Worm (Caenorhabditis elegans) whole organism, L4 larva: ENCODE data around the gene K03A11.6.

Source experiments
- F44E2.7 ChIP-seq: fragments of 200-800 bp; sonication (Bioruptor generic); IDR thresholded peaks from 2 replicates; pipeline ENCODE4 v2.1.2; 2022; ENCODE audit warnings: missing genetic modification characterization, missing compliant biosample characterization
- T20F7.1 ChIP-seq: fragments of 200-800 bp; sonication (Bioruptor generic); optimal IDR thresholded peaks from 2 replicates; lab custom pipeline; 2018; ENCODE audit warnings: mild to moderate bottlenecking, missing genetic modification characterization, missing compliant biosample characterization
- T26A8.4 ChIP-seq: fragments of 200-800 bp; sonication (Bioruptor generic); IDR thresholded peaks from 2 replicates; pipeline ENCODE4 v1.3.6; 2022; ENCODE audit warnings: missing genetic modification characterization, missing compliant biosample characterization
- Y105C5A.15 ChIP-seq: fragments of 200-800 bp; sonication (Bioruptor generic); IDR thresholded peaks from 2 replicates; pipeline ENCODE4 v1.3.6; 2022; ENCODE audit warnings: missing genetic modification characterization, missing compliant biosample characterization
- aha-1 ChIP-seq: fragments of 150-350 bp; peaks from one replicate; lab custom pipeline; 2014; ENCODE audit warnings: missing biosample characterization, missing genetic modification characterization
- aly-2 ChIP-seq: sonication (generic microtip); optimal IDR thresholded peaks from 2 replicates; lab custom pipeline; 2018; ENCODE audit warnings: missing biosample characterization, missing genetic modification characterization
- ama-1 ChIP-seq: fragments of 150-350 bp; optimal IDR thresholded peaks from 2 replicates; lab custom pipeline; 2014; ENCODE audit warnings: inconsistent platforms, mixed read lengths
- ceh-62 ChIP-seq: sonication (generic microtip); optimal IDR thresholded peaks from 2 replicates; lab custom pipeline; 2017; ENCODE audit warnings: missing biosample characterization, missing genetic modification characterization
- ceh-82 ChIP-seq: sonication (generic microtip); optimal IDR thresholded peaks from 2 replicates; lab custom pipeline; 2017; ENCODE audit warnings: missing biosample characterization, missing genetic modification characterization
- dmd-6 ChIP-seq: fragments of 200-800 bp; sonication (Bioruptor generic); IDR thresholded peaks from 2 replicates; pipeline ENCODE4 v1.3.6; 2022; ENCODE audit warnings: missing genetic modification reagents, missing genetic modification characterization, missing compliant biosample characterization
- dmd-9 ChIP-seq: fragments of 200-800 bp; sonication (Bioruptor generic); IDR thresholded peaks from 2 replicates; pipeline ENCODE4 v1.3.6; 2022; ENCODE audit warnings: missing genetic modification reagents, missing genetic modification characterization, missing compliant biosample characterization
- dpl-1 ChIP-seq: fragments of 150-350 bp; optimal IDR thresholded peaks from 2 replicates; lab custom pipeline; 2014; ENCODE audit warnings: missing biosample characterization, missing genetic modification reagents, missing genetic modification characterization
- fkh-10 ChIP-seq: fragments of 150-350 bp; optimal IDR thresholded peaks from 2 replicates; lab custom pipeline; 2014; ENCODE audit warnings: missing biosample characterization, missing genetic modification reagents, missing genetic modification characterization
- hlh-30 ChIP-seq: sonication (generic microtip); optimal IDR thresholded peaks from 2 replicates; lab custom pipeline; 2017; ENCODE audit warnings: antibody characterized with exemption, mild to moderate bottlenecking, missing genetic modification characterization, missing compliant biosample characterization; ENCODE audit not compliant: insufficient read depth
- lim-7 ChIP-seq: fragments of 200-800 bp; sonication (Bioruptor generic); IDR thresholded peaks from 2 replicates; pipeline ENCODE4 v1.3.6; 2022; ENCODE audit warnings: missing genetic modification characterization, missing compliant biosample characterization
- lin-15B ChIP-seq: fragments of 150-350 bp; sonication (generic microtip); optimal IDR thresholded peaks from 3 replicates; lab custom pipeline; 2014; ENCODE audit warnings: missing biosample characterization, missing genetic modification characterization
- lin-39 ChIP-seq: fragments of 150-350 bp; optimal IDR thresholded peaks from 2 replicates; lab custom pipeline; 2014; ENCODE audit warnings: missing biosample characterization, missing genetic modification reagents, missing genetic modification characterization
- mep-1 ChIP-seq: fragments of 150-350 bp; sonication (generic microtip); optimal IDR thresholded peaks from 3 replicates; lab custom pipeline; 2014; ENCODE audit warnings: missing biosample characterization, missing genetic modification characterization
- mxl-3 ChIP-seq: fragments of 200-800 bp; sonication (Bioruptor generic); optimal IDR thresholded peaks from 2 replicates; lab custom pipeline; 2018; ENCODE audit warnings: mild to moderate bottlenecking, missing genetic modification characterization, missing compliant biosample characterization
- nhr-10 ChIP-seq: fragments of 150-350 bp; optimal IDR thresholded peaks from 2 replicates; lab custom pipeline; 2014; ENCODE audit warnings: missing biosample characterization, missing genetic modification characterization
- nhr-25 ChIP-seq: sonication (generic microtip); optimal IDR thresholded peaks from 2 replicates; lab custom pipeline; 2017; ENCODE audit warnings: missing genetic modification characterization, mild to moderate bottlenecking, missing compliant biosample characterization, antibody characterized with exemption, moderate library complexity, borderline replicate concordance; ENCODE audit not compliant: insufficient read depth
- nhr-28 ChIP-seq: fragments of 150-350 bp; optimal IDR thresholded peaks from 2 replicates; lab custom pipeline; 2014; ENCODE audit warnings: missing biosample characterization, missing genetic modification characterization
- nhr-76 ChIP-seq: fragments of 150-350 bp; optimal IDR thresholded peaks from 2 replicates; lab custom pipeline; 2014; ENCODE audit warnings: missing biosample characterization, missing genetic modification characterization
- nhr-77 ChIP-seq: fragments of 150-350 bp; optimal IDR thresholded peaks from 2 replicates; lab custom pipeline; 2014; ENCODE audit warnings: missing biosample characterization, missing genetic modification characterization
- php-3 ChIP-seq: fragments of 200-800 bp; sonication (Bioruptor generic); IDR thresholded peaks from 2 replicates; pipeline ENCODE4 v1.3.6; 2022; ENCODE audit warnings: missing genetic modification reagents, missing genetic modification characterization, missing compliant biosample characterization
- rbr-2 ChIP-seq: sonication (generic microtip); optimal IDR thresholded peaks from 2 replicates; lab custom pipeline; 2016; ENCODE audit warnings: missing genotype, missing genetic modification characterization, missing compliant biosample characterization
- spr-3 ChIP-seq: fragments of 200-800 bp; sonication (Bioruptor generic); optimal IDR thresholded peaks from 2 replicates; lab custom pipeline; 2018; ENCODE audit warnings: mild to moderate bottlenecking, missing genetic modification characterization, missing compliant biosample characterization
- tra-1 ChIP-seq: fragments of 200-800 bp; sonication (Bioruptor generic); IDR thresholded peaks from 2 replicates; pipeline ENCODE4 v1.3.6; 2022; ENCODE audit warnings: missing genetic modification reagents, missing genetic modification characterization, missing compliant biosample characterization
- unc-62 ChIP-seq, 3 experiments: fragments of 150-350 bp in 1 of 3; sonication (generic microtip); optimal IDR thresholded peaks in 2 of 3; peaks in 1 of 3; 1 replicate in 1 of 3; 2 replicates in 2 of 3; lab custom pipeline; 2014 to 2017; ENCODE audit warnings: missing biosample characterization in 3 of 3, missing genetic modification characterization in 3 of 3, missing genetic modification reagents in 3 of 3, missing genotype in 1 of 3
- vab-7 ChIP-seq: fragments of 200-800 bp; sonication (Bioruptor generic); IDR thresholded peaks from 2 replicates; pipeline ENCODE4 v1.3.6; 2022; ENCODE audit warnings: missing genetic modification reagents, missing genetic modification characterization, missing compliant biosample characterization
- zfp-3 ChIP-seq: fragments of 200-800 bp; sonication (Bioruptor generic); conservative IDR thresholded peaks from 2 replicates; pipeline ENCODE4 v1.3.6; 2022; ENCODE audit warnings: missing genetic modification reagents, missing genetic modification characterization, missing compliant biosample characterization
- zip-2 ChIP-seq: fragments of 150-350 bp; optimal IDR thresholded peaks from 2 replicates; lab custom pipeline; 2014; ENCODE audit warnings: missing biosample characterization, missing genetic modification characterization

The K03A11.6 gene

ce11 chrX:13009645-13010044 lies 46.0 kb upstream of the K03A11.6 start:
- TF ChIP-seq hlh-30 (tag; lab: Kevin White, UChicago) (peak; percentile 35), mep-1 (tag; lab: Kevin White, UChicago) (peak; percentile 16), ceh-82 (no peak), nhr-25 (peak; percentile 96)

- peak in 1 of 2 experiments; percentile 43 for TF ChIP-seq unc-62 (GFP tag; optimal IDR thresholded peaks at IDR 0.05 in 1 of 2; lab: Kevin White, UChicago)
- no peak for TF ChIP-seq unc-62 (tag; optimal IDR thresholded peaks at IDR 0.05; lab: Kevin White, UChicago)
- TF ChIP-seq ceh-62 (tag; lab: Kevin White, UChicago) = no peak
- TF ChIP-seq, all 104 proteins: peak for 1
Measured at ce11 chrX:13011897-13012296, 43.8 kb upstream of the K03A11.6 start.

- TF ChIP-seq mep-1 (tag; lab: Kevin White, UChicago) (peak; percentile 12), nhr-25 (peak; percentile 80), zip-2 (tag; lab: Kevin White, UChicago) (no peak), nhr-28 (tag; lab: Kevin White, UChicago) (peak; percentile 33), unc-62 (GFP tag; optimal IDR thresholded peaks at IDR 0.05 in 1 of 2; lab: Kevin White, UChicago) (peak in 1 of 2 experiments; percentile 81), unc-62 (tag; optimal IDR thresholded peaks at IDR 0.05; lab: Kevin White, UChicago) (no peak), spr-3 (GFP tag; lab: Kevin White, UChicago) (no peak)
- TF ChIP-seq, all 104 proteins: peak for 4
Measured at ce11 chrX:13014341-13014740, 41.3 kb upstream of the K03A11.6 start.

- peak; percentile 31 for TF ChIP-seq aha-1 (tag; lab: Kevin White, UChicago)
- TF ChIP-seq nhr-77 (tag; lab: Kevin White, UChicago) = no peak
- TF ChIP-seq nhr-25 = peak; percentile 14
- no peak for TF ChIP-seq php-3 (GFP tag; lab: Robert Waterston, UW)
Measured at ce11 chrX:13016290-13016689, 39.4 kb upstream of the K03A11.6 start.

- TF ChIP-seq lin-39 (tag; lab: Kevin White, UChicago) = no peak
- TF ChIP-seq dpl-1 (GFP tag; lab: Kevin White, UChicago) = no peak
- TF ChIP-seq nhr-10 = no peak
- no peak for TF ChIP-seq hlh-30 (tag; lab: Kevin White, UChicago)
- TF ChIP-seq vab-7 (GFP tag; lab: Robert Waterston, UW) = no peak
- no peak for TF ChIP-seq dmd-6
- no peak for TF ChIP-seq lim-7
Measured at ce11 chrX:13021446-13021845, 34.2 kb upstream of the K03A11.6 start.

- TF ChIP-seq php-3 (GFP tag; lab: Robert Waterston, UW) = no peak
- no peak for TF ChIP-seq tra-1
- TF ChIP-seq Y105C5A.15 (GFP tag; lab: Robert Waterston, UW) = no peak
- TF ChIP-seq zfp-3 = no peak
- TF ChIP-seq nhr-77 (tag; lab: Kevin White, UChicago) = no peak
- TF ChIP-seq nhr-10 = no peak
- TF ChIP-seq nhr-76 (tag; lab: Kevin White, UChicago) = no peak
- no peak for TF ChIP-seq fkh-10 (GFP tag; lab: Kevin White, UChicago)
- no peak for TF ChIP-seq F44E2.7
- TF ChIP-seq mxl-3 = no peak
- no peak for TF ChIP-seq lin-15B (tag; lab: Kevin White, UChicago)
- TF ChIP-seq lim-7 = no peak
- TF ChIP-seq aly-2 (tag; lab: Kevin White, UChicago) = no peak
- TF ChIP-seq ama-1 = no peak
- no peak for TF ChIP-seq dmd-9 (GFP tag; lab: Robert Waterston, UW)
- TF ChIP-seq T20F7.1 = no peak
- TF ChIP-seq rbr-2 (tag; lab: Kevin White, UChicago) = no peak
- no peak for TF ChIP-seq T26A8.4 (GFP tag; lab: Robert Waterston, UW)
- TF ChIP-seq, all 104 proteins: peak for 0
Measured at ce11 chrX:13032610-13033009, 23.1 kb upstream of the K03A11.6 start, which contains the start of gene npr-10. Gene npr-10 (minus strand): TSS chrX:13032710.
